Worm (Caenorhabditis elegans): ENCODE results near the gene prdx-2.

DNA sequence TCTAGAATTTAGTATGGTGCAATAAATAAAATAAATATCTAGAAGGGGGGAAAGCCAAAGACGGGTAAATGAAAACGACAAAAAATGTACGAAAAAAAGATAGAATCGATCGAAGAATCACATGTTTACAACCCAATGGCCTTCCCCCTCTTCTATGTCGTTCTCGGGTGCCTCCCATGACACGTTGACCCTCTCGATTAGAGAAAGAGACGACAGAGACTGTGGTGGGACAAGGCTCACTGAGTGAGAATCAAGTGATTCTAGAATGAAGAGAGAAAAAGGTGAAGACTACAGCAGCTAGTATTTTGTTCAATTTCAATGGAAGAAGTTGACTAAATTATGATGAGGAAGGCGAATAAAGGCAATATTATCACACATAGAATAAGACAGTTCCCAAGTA is 48.1 kb downstream of the prdx-2 start:
- no peak for TF ChIP-seq fos-1 (tag; optimal IDR thresholded peaks at IDR 0.05)
- TF ChIP-seq ama-1 (optimal IDR thresholded peaks at IDR 0.05), result peak; percentile 66
- TF ChIP-seq pqm-1 (tag; optimal IDR thresholded peaks at IDR 0.05), result no peak
- TF ChIP-seq nhr-25 (tag; optimal IDR thresholded peaks at IDR 0.05), result peak; percentile 49
- no peak for TF ChIP-seq tbx-2 (tag; optimal IDR thresholded peaks at IDR 0.05)
